Worm (Caenorhabditis elegans) whole organism, early embryonic: Measurements from ENCODE around the gene B0524.3.

Source experiments
- B0310.2 ChIP-seq: sonication (generic microtip); optimal IDR thresholded peaks from 2 replicates; lab custom pipeline; 2016; ENCODE audit warnings: mild to moderate bottlenecking, missing genetic modification characterization, missing compliant biosample characterization
- F13C5.2 ChIP-seq: sonication (generic microtip); optimal IDR thresholded peaks from 2 replicates; lab custom pipeline; 2017; ENCODE audit warnings: mild to moderate bottlenecking, missing genetic modification characterization, inconsistent platforms, missing compliant biosample characterization
- ama-1 ChIP-seq: fragments of 150-350 bp; optimal IDR thresholded peaks from 2 replicates; lab custom pipeline; 2014
- ceh-36 ChIP-seq: sonication (generic microtip); optimal IDR thresholded peaks from 2 replicates; lab custom pipeline; 2016; ENCODE audit warnings: missing genetic modification characterization, inconsistent platforms, missing compliant biosample characterization
- ets-7 ChIP-seq: sonication (generic microtip); optimal IDR thresholded peaks from 2 replicates; lab custom pipeline; 2016; ENCODE audit warnings: missing genotype, missing genetic modification characterization, missing compliant biosample characterization
- flt-1 ChIP-seq: fragments of 200-800 bp; sonication (Bioruptor generic); IDR thresholded peaks from 2 replicates; pipeline ENCODE4 v1.3.6; 2022; ENCODE audit warnings: missing genetic modification characterization, missing compliant biosample characterization
- tbx-11 ChIP-seq: fragments of 200-800 bp; sonication (Bioruptor generic); IDR thresholded peaks from 2 replicates; pipeline ENCODE4 v1.3.6; 2022; ENCODE audit warnings: missing genetic modification characterization, missing compliant biosample characterization
- tbx-37 ChIP-seq: fragments of 200-800 bp; sonication (Bioruptor generic); conservative IDR thresholded peaks from 2 replicates; pipeline ENCODE4 v1.3.6; 2022; ENCODE audit warnings: missing genetic modification reagents, missing genetic modification characterization, missing compliant biosample characterization
- tra-4 ChIP-seq: sonication (generic microtip); optimal IDR thresholded peaks from 2 replicates; lab custom pipeline; 2017; ENCODE audit warnings: missing genetic modification characterization, missing compliant biosample characterization

DNA sequence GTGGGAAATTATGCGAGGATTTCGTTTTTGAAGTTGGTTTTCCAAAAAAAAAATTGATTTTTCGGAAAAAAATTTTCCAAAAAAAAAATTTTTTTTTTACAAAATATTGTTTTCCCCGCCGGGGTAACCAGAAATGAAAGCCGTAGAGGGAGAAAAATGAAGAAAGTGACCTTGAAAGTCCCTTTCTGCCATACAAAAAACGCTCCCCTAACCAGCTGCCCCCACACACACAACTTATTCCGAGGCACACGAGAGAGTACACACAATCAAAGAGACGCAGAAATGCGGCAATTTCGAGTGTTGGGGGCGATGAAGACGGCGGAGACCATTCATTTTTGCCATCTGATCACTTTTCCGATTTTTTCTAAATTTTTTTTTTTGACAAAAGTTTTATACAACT, 33.5 kb upstream of the B0524.3 start:
- TF ChIP-seq tbx-37 (GFP tag; lab: Robert Waterston, UW) (no peak), flt-1 (GFP tag; lab: Robert Waterston, UW) (no peak), ama-1 (lab: Kevin White, UChicago) (no peak), ets-7 (tag; lab: Kevin White, UChicago) (no peak), F13C5.2 (tag; lab: Kevin White, UChicago) (no peak), B0310.2 (no peak), tra-4 (tag; lab: Kevin White, UChicago) (no peak), ceh-36 (tag; lab: Kevin White, UChicago) (no peak), tbx-11 (GFP tag; lab: Robert Waterston, UW) (no peak)
